Fruit fly (Drosophila melanogaster): ENCODE data around the gene CG32444.

CG32444 gene

dm6 chr3L:21626036-21626614 is 10.6 kb upstream of the CG32444 start (continued):
- TF ChIP-seq inv (GFP tag; IDR thresholded peaks at IDR 0.05; ENCODE audit: partially characterized antibody) (peak; percentile 62), Scr (GFP tag; IDR thresholded peaks at IDR 0.05; ENCODE audit: partially characterized antibody) (peak; percentile 78), Ets97D (GFP tag; optimal IDR thresholded peaks at IDR 0.05) (peak; percentile 19), Sry-δ (GFP tag; optimal IDR thresholded peaks at IDR 0.05) (peak; percentile 82), lbe (GFP tag; optimal IDR thresholded peaks at IDR 0.05) (peak; percentile 0), jing (GFP tag; optimal IDR thresholded peaks at IDR 0.05) (no peak), lov (optimal IDR thresholded peaks at IDR 0.05) (no peak), lov (GFP tag; IDR thresholded peaks at IDR 0.05) (no peak), CG18476 (GFP tag; optimal IDR thresholded peaks at IDR 0.05) (no peak), CG10267 (tag; optimal IDR thresholded peaks at IDR 0.05) (peak; percentile 45), crol (GFP tag; IDR thresholded peaks at IDR 0.05) (no peak), CG8281 (tag; optimal IDR thresholded peaks at IDR 0.05) (peak; percentile 94), bbx (GFP tag; IDR thresholded peaks at IDR 0.05; ENCODE audit: partially characterized antibody) (peak; percentile 71; the same call in 1 of the 2 replicates), Dll (GFP tag; IDR thresholded peaks at IDR 0.05; ENCODE audit: partially characterized antibody) (peak; percentile 79), onecut (GFP tag; IDR thresholded peaks at IDR 0.05) (peak; percentile 52; the same call in 1 of the 2 replicates)

dm6 chr3L:21634152-21634689 is 2.5 kb upstream of the CG32444 start, which contains the start of gene MED1:
MED1 (minus strand) TSS chr3L:21634446.
- TF ChIP-seq chinmo (GFP tag; IDR thresholded peaks at IDR 0.05; ENCODE audit: partially characterized antibody): no peak
- TF ChIP-seq gem (tag; optimal IDR thresholded peaks at IDR 0.05): no peak
- no peak for TF ChIP-seq CG4424 (GFP tag; optimal IDR thresholded peaks at IDR 0.05)
- no peak for TF ChIP-seq caup (GFP tag; optimal IDR thresholded peaks at IDR 0.05; ENCODE audit: severe bottlenecking)
- TF ChIP-seq MESR4 (GFP tag; optimal IDR thresholded peaks at IDR 0.05): peak; percentile 89
- no peak for TF ChIP-seq crp (GFP tag; optimal IDR thresholded peaks at IDR 0.05)
- peak; percentile 73 for TF ChIP-seq CG9797 (GFP tag; optimal IDR thresholded peaks at IDR 0.05)
- peak; percentile 93 for TF ChIP-seq ssp (GFP tag; IDR thresholded peaks at IDR 0.05)
- no peak for TF ChIP-seq CG18476 (GFP tag; optimal IDR thresholded peaks at IDR 0.05)
- no peak for TF ChIP-seq Mad (GFP tag; optimal IDR thresholded peaks at IDR 0.05)
- no peak for TF ChIP-seq wek (GFP tag; optimal IDR thresholded peaks at IDR 0.05)
- TF ChIP-seq E2f2 (GFP tag; IDR thresholded peaks at IDR 0.05): peak; percentile 31; the same call in 1 of the 2 replicates
- no peak for TF ChIP-seq tap (tag; optimal IDR thresholded peaks at IDR 0.05)
- TF ChIP-seq ewg (GFP tag; optimal IDR thresholded peaks at IDR 0.05): no peak
- TF ChIP-seq lola (GFP tag; optimal IDR thresholded peaks at IDR 0.05): no peak
- no peak for TF ChIP-seq ci (GFP tag; IDR thresholded peaks at IDR 0.05)
- no peak for TF ChIP-seq CG15011 (GFP tag; optimal IDR thresholded peaks at IDR 0.05)
- no peak for TF ChIP-seq CG16813 (GFP tag; IDR thresholded peaks at IDR 0.05; ENCODE audit: partially characterized antibody)
- TF ChIP-seq BEAF-32 (GFP tag; optimal IDR thresholded peaks at IDR 0.05): peak; percentile 54
- TF ChIP-seq gfzf (GFP tag; optimal IDR thresholded peaks at IDR 0.05): peak; percentile 75
- TF ChIP-seq stwl (tag; optimal IDR thresholded peaks at IDR 0.05): peak; percentile 71
- no peak for TF ChIP-seq lov (optimal IDR thresholded peaks at IDR 0.05)
- no peak for TF ChIP-seq lov (GFP tag; IDR thresholded peaks at IDR 0.05)
- TF ChIP-seq CG4617 (GFP tag; optimal IDR thresholded peaks at IDR 0.05; ENCODE audit: borderline replicate concordance): peak; percentile 47
- no peak for TF ChIP-seq CG12942 (GFP tag; optimal IDR thresholded peaks at IDR 0.05)
- no peak for TF ChIP-seq CG4328 (GFP tag; optimal IDR thresholded peaks at IDR 0.05)
- no peak for TF ChIP-seq mirr (GFP tag; optimal IDR thresholded peaks at IDR 0.05)
- no peak for TF ChIP-seq CG3407 (GFP tag; optimal IDR thresholded peaks at IDR 0.05)
- peak; percentile 15 for TF ChIP-seq grau (tag; optimal IDR thresholded peaks at IDR 0.05)
- no peak for TF ChIP-seq Dll (GFP tag; IDR thresholded peaks at IDR 0.05; ENCODE audit: partially characterized antibody)
- no peak for TF ChIP-seq ase (GFP tag; IDR thresholded peaks at IDR 0.05)
- no peak for TF ChIP-seq CG11398 (GFP tag; optimal IDR thresholded peaks at IDR 0.05)
- TF ChIP-seq CG6791 (GFP tag; IDR thresholded peaks at IDR 0.05; ENCODE audit: partially characterized antibody): no peak
- TF ChIP-seq sc (optimal IDR thresholded peaks at IDR 0.05): no peak
- TF ChIP-seq sc (GFP tag; optimal IDR thresholded peaks at IDR 0.05): no peak
